Fruit fly (Drosophila melanogaster) whole organism, pupa: ENCODE results near the gene ArfGAP1.

ENCODE experiments used
- EcR ChIP-seq: fragments of 200-800 bp; sonication (Bioruptor generic); optimal IDR thresholded peaks from 3 replicates; lab custom pipeline; 2019; ENCODE audit warnings: missing biosample characterization, missing genetic modification characterization, mild to moderate bottlenecking, moderate library complexity, missing genetic modification reagents
- Pif1B ChIP-seq: fragments of 200-800 bp; sonication (Bioruptor generic); optimal IDR thresholded peaks from 3 replicates; lab custom pipeline; 2016; ENCODE audit warnings: missing biosample characterization, missing genetic modification characterization

DNA sequence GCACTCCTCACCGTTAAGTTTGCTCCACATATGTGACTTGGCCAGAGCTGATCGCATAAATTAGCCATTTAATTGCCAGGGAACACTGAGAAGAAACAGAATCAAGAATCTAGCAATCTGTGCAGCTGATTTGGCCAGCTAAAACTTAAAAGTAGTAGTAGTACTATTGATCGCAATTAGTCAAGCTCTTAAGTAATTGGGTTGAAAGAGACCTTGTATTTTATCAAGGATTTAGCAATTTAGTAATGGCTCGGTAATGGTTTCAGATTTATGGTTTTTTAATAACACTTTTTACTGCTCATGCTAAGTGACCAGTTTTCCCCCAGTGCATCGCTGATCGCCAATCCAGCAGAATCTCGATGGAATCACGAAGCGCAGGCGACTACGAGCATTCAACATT lies 37.7 kb upstream of the ArfGAP1 start:
- TF ChIP-seq Pif1B (GFP tag; lab: Kevin White, UChicago) (no peak), EcR (GFP tag; lab: Kevin White, UChicago) (no peak)
